Fruit fly (Drosophila melanogaster): ENCODE results near the gene CG15553.

- TF ChIP-seq CG8478 (optimal IDR thresholded peaks at IDR 0.05) (no peak), pan (optimal IDR thresholded peaks at IDR 0.05) (no peak), EcR (GFP tag; optimal IDR thresholded peaks at IDR 0.05) (no peak), Dll (optimal IDR thresholded peaks at IDR 0.05) (no peak), psq (optimal IDR thresholded peaks at IDR 0.05) (no peak), usp (GFP tag; optimal IDR thresholded peaks at IDR 0.05) (no peak)
Observed at dm6 chr3R:31097221-31097620, 3.7 kb downstream of the CG15553 start, which contains the start of gene CG11317.

Data from whole organism.